Worm (Caenorhabditis elegans) whole organism, L4 larva: ENCODE results near the gene F21A3.3.
A peak's percentile ranks its signal among the peaks of the same experiment; 100 is the strongest.

ENCODE experiments used
- F10B5.3 ChIP-seq: sonication (generic microtip); optimal IDR thresholded peaks from 2 replicates; lab custom pipeline; 2016; ENCODE audit warnings: mild to moderate bottlenecking, missing genetic modification characterization, missing compliant biosample characterization
- F26F4.8 ChIP-seq: fragments of 200-800 bp; sonication (Bioruptor generic); conservative IDR thresholded peaks from 2 replicates; pipeline ENCODE4 v1.3.6; 2022; ENCODE audit warnings: missing genetic modification characterization, missing compliant biosample characterization
- F37D6.2 ChIP-seq: sonication (generic microtip); optimal IDR thresholded peaks from 2 replicates; lab custom pipeline; 2016; ENCODE audit warnings: mild to moderate bottlenecking, missing genetic modification characterization, missing compliant biosample characterization
- F44E2.7 ChIP-seq: fragments of 200-800 bp; sonication (Bioruptor generic); IDR thresholded peaks from 2 replicates; pipeline ENCODE4 v2.1.2; 2022; ENCODE audit warnings: missing genetic modification characterization, missing compliant biosample characterization
- T20F7.1 ChIP-seq: fragments of 200-800 bp; sonication (Bioruptor generic); optimal IDR thresholded peaks from 2 replicates; lab custom pipeline; 2018; ENCODE audit warnings: mild to moderate bottlenecking, missing genetic modification characterization, missing compliant biosample characterization
- T26A8.4 ChIP-seq: fragments of 200-800 bp; sonication (Bioruptor generic); IDR thresholded peaks from 2 replicates; pipeline ENCODE4 v1.3.6; 2022; ENCODE audit warnings: missing genetic modification characterization, missing compliant biosample characterization
- Y5F2A.4 ChIP-seq: fragments of 200-800 bp; sonication (Bioruptor generic); optimal IDR thresholded peaks from 2 replicates; lab custom pipeline; 2018; ENCODE audit warnings: mild to moderate bottlenecking, missing genetic modification characterization, missing compliant biosample characterization
- aha-1 ChIP-seq: fragments of 150-350 bp; peaks from one replicate; lab custom pipeline; 2014; ENCODE audit warnings: missing biosample characterization, missing genetic modification characterization
- aly-2 ChIP-seq: sonication (generic microtip); optimal IDR thresholded peaks from 2 replicates; lab custom pipeline; 2018; ENCODE audit warnings: missing biosample characterization, missing genetic modification characterization
- arid-1 ChIP-seq: fragments of 200-800 bp; sonication (Bioruptor generic); conservative IDR thresholded peaks from 2 replicates; pipeline ENCODE4 v1.3.6; 2022; ENCODE audit warnings: missing genetic modification reagents, missing genetic modification characterization, missing compliant biosample characterization
- attf-4 ChIP-seq: sonication (generic microtip); optimal IDR thresholded peaks from 3 replicates; lab custom pipeline; 2017; ENCODE audit warnings: missing biosample characterization, missing genetic modification characterization
- ceh-20 ChIP-seq: fragments of 200-800 bp; sonication (Bioruptor generic); IDR thresholded peaks from 2 replicates; pipeline ENCODE4 v1.3.6; 2022; ENCODE audit warnings: missing genetic modification reagents, missing genetic modification characterization, missing compliant biosample characterization
- ceh-32 ChIP-seq: sonication (generic microtip); optimal IDR thresholded peaks from 2 replicates; lab custom pipeline; 2016; ENCODE audit warnings: mild to moderate bottlenecking, missing genetic modification characterization, missing compliant biosample characterization; ENCODE audit not compliant: poor library complexity
- ceh-62 ChIP-seq: sonication (generic microtip); optimal IDR thresholded peaks from 2 replicates; lab custom pipeline; 2017; ENCODE audit warnings: missing biosample characterization, missing genetic modification characterization
- daf-16 ChIP-seq, 3 experiments: sonication (generic microtip); optimal IDR thresholded peaks; 2 replicates each; lab custom pipeline; 2016 to 2017; ENCODE audit warnings: missing genetic modification characterization in 3 of 3, missing genetic modification reagents in 3 of 3, mild to moderate bottlenecking in 2 of 3, missing compliant biosample characterization in 2 of 3, missing biosample characterization in 1 of 3, moderate library complexity in 1 of 3
- dmd-6 ChIP-seq: fragments of 200-800 bp; sonication (Bioruptor generic); IDR thresholded peaks from 2 replicates; pipeline ENCODE4 v1.3.6; 2022; ENCODE audit warnings: missing genetic modification reagents, missing genetic modification characterization, missing compliant biosample characterization
- dve-1 ChIP-seq: sonication (generic microtip); optimal IDR thresholded peaks from 2 replicates; lab custom pipeline; 2017; ENCODE audit warnings: antibody characterized with exemption, mild to moderate bottlenecking, missing genetic modification characterization, missing compliant biosample characterization; ENCODE audit not compliant: insufficient read depth
- egl-27 ChIP-seq: sonication (generic microtip); optimal IDR thresholded peaks from 3 replicates; lab custom pipeline; 2017; ENCODE audit warnings: missing biosample characterization, missing genetic modification reagents, missing genetic modification characterization
- fkh-10 ChIP-seq: fragments of 150-350 bp; optimal IDR thresholded peaks from 2 replicates; lab custom pipeline; 2014; ENCODE audit warnings: missing biosample characterization, missing genetic modification reagents, missing genetic modification characterization
- hlh-11 ChIP-seq: fragments of 200-800 bp; sonication (Bioruptor generic); optimal IDR thresholded peaks from 2 replicates; lab custom pipeline; 2018; ENCODE audit warnings: mild to moderate bottlenecking, missing genetic modification characterization, missing compliant biosample characterization
- hlh-30 ChIP-seq: sonication (generic microtip); optimal IDR thresholded peaks from 2 replicates; lab custom pipeline; 2017; ENCODE audit warnings: antibody characterized with exemption, mild to moderate bottlenecking, missing genetic modification characterization, missing compliant biosample characterization; ENCODE audit not compliant: insufficient read depth
- jun-1 ChIP-seq: fragments of 150-350 bp; optimal IDR thresholded peaks from 2 replicates; lab custom pipeline; 2014; ENCODE audit warnings: missing biosample characterization, missing genetic modification reagents, missing genetic modification characterization
- lim-7 ChIP-seq: fragments of 200-800 bp; sonication (Bioruptor generic); IDR thresholded peaks from 2 replicates; pipeline ENCODE4 v1.3.6; 2022; ENCODE audit warnings: missing genetic modification characterization, missing compliant biosample characterization
- lin-13 ChIP-seq: fragments of 150-350 bp; optimal IDR thresholded peaks from 2 replicates; lab custom pipeline; 2014; ENCODE audit warnings: missing biosample characterization, missing genetic modification reagents, missing genetic modification characterization
- lsy-2 ChIP-seq, 2 experiments: fragments of 150-350 bp in 1 of 2; sonication (generic microtip) in 1 of 2; optimal IDR thresholded peaks; 2 replicates each; lab custom pipeline; 2014 to 2017; ENCODE audit warnings: missing biosample characterization in 2 of 2, missing genetic modification characterization in 2 of 2
- madf-5 ChIP-seq, 2 experiments: fragments of 200-800 bp; sonication (Bioruptor generic); IDR thresholded peaks; 2 replicates each; pipeline ENCODE4 v1.3.6; 2022; ENCODE audit warnings: missing compliant biosample characterization in 2 of 2, missing genetic modification characterization in 2 of 2
- mdt-29 ChIP-seq: fragments of 200-800 bp; sonication (Bioruptor generic); IDR thresholded peaks from 2 replicates; pipeline ENCODE4 v1.3.6; 2022; ENCODE audit warnings: missing genetic modification reagents, missing genetic modification characterization, missing compliant biosample characterization
- mep-1 ChIP-seq: fragments of 150-350 bp; sonication (generic microtip); optimal IDR thresholded peaks from 3 replicates; lab custom pipeline; 2014; ENCODE audit warnings: missing biosample characterization, missing genetic modification characterization
- mes-2 ChIP-seq: sonication (generic microtip); optimal IDR thresholded peaks from 2 replicates; lab custom pipeline; 2016; ENCODE audit warnings: missing genotype, mild to moderate bottlenecking, missing genetic modification characterization, missing compliant biosample characterization; ENCODE audit not compliant: poor library complexity, severe bottlenecking
- mxl-3 ChIP-seq: fragments of 200-800 bp; sonication (Bioruptor generic); optimal IDR thresholded peaks from 2 replicates; lab custom pipeline; 2018; ENCODE audit warnings: mild to moderate bottlenecking, missing genetic modification characterization, missing compliant biosample characterization
- nhr-102 ChIP-seq: sonication (generic microtip); optimal IDR thresholded peaks from 2 replicates; lab custom pipeline; 2016; ENCODE audit warnings: mild to moderate bottlenecking, missing genetic modification characterization, moderate library complexity, missing compliant biosample characterization
- nhr-11 ChIP-seq: fragments of 150-350 bp; optimal IDR thresholded peaks from 2 replicates; lab custom pipeline; 2014; ENCODE audit warnings: missing biosample characterization, missing genetic modification characterization
- nhr-111 ChIP-seq: fragments of 200-800 bp; sonication (Bioruptor generic); optimal IDR thresholded peaks from 2 replicates; lab custom pipeline; 2018; ENCODE audit warnings: mild to moderate bottlenecking, missing genetic modification characterization, missing compliant biosample characterization
- nhr-237 ChIP-seq: sonication (generic microtip); optimal IDR thresholded peaks from 2 replicates; lab custom pipeline; 2017; ENCODE audit warnings: missing biosample characterization, missing genetic modification characterization
- nhr-28 ChIP-seq: fragments of 150-350 bp; optimal IDR thresholded peaks from 2 replicates; lab custom pipeline; 2014; ENCODE audit warnings: missing biosample characterization, missing genetic modification characterization
- nhr-41 ChIP-seq: fragments of 200-800 bp; sonication (Bioruptor generic); IDR thresholded peaks from 2 replicates; pipeline ENCODE4 v1.3.6; 2022; ENCODE audit warnings: missing genetic modification reagents, missing genetic modification characterization, missing compliant biosample characterization
- nhr-42 ChIP-seq: fragments of 200-800 bp; sonication (Bioruptor generic); IDR thresholded peaks from 2 replicates; pipeline ENCODE4 v1.3.6; 2022; ENCODE audit warnings: missing genetic modification characterization, missing compliant biosample characterization
- nhr-77 ChIP-seq: fragments of 150-350 bp; optimal IDR thresholded peaks from 2 replicates; lab custom pipeline; 2014; ENCODE audit warnings: missing biosample characterization, missing genetic modification characterization
- rbr-2 ChIP-seq: sonication (generic microtip); optimal IDR thresholded peaks from 2 replicates; lab custom pipeline; 2016; ENCODE audit warnings: missing genotype, missing genetic modification characterization, missing compliant biosample characterization
- saeg-2 ChIP-seq: fragments of 200-800 bp; sonication (Bioruptor generic); IDR thresholded peaks from 2 replicates; pipeline ENCODE4 v1.3.6; 2022; ENCODE audit warnings: missing genetic modification reagents, missing genetic modification characterization, missing compliant biosample characterization
- skn-1 ChIP-seq: fragments of 150-350 bp; optimal IDR thresholded peaks from 2 replicates; lab custom pipeline; 2014; ENCODE audit warnings: missing biosample characterization, missing genetic modification characterization
- spr-1 ChIP-seq: sonication (generic microtip); optimal IDR thresholded peaks from 2 replicates; lab custom pipeline; 2016; ENCODE audit warnings: mild to moderate bottlenecking, missing genetic modification characterization, missing compliant biosample characterization
- spr-3 ChIP-seq: fragments of 200-800 bp; sonication (Bioruptor generic); optimal IDR thresholded peaks from 2 replicates; lab custom pipeline; 2018; ENCODE audit warnings: mild to moderate bottlenecking, missing genetic modification characterization, missing compliant biosample characterization
- tag-97 ChIP-seq: fragments of 200-800 bp; sonication (Bioruptor generic); IDR thresholded peaks from 2 replicates; pipeline ENCODE4 v1.3.6; 2022; ENCODE audit warnings: missing genetic modification characterization, missing compliant biosample characterization
- tra-1 ChIP-seq: fragments of 200-800 bp; sonication (Bioruptor generic); IDR thresholded peaks from 2 replicates; pipeline ENCODE4 v1.3.6; 2022; ENCODE audit warnings: missing genetic modification reagents, missing genetic modification characterization, missing compliant biosample characterization
- unc-39 ChIP-seq: sonication (generic microtip); optimal IDR thresholded peaks from 2 replicates; lab custom pipeline; 2017; ENCODE audit warnings: missing biosample characterization, missing genetic modification characterization
- vab-7 ChIP-seq: fragments of 200-800 bp; sonication (Bioruptor generic); IDR thresholded peaks from 2 replicates; pipeline ENCODE4 v1.3.6; 2022; ENCODE audit warnings: missing genetic modification reagents, missing genetic modification characterization, missing compliant biosample characterization
- zfp-2 ChIP-seq: sonication (generic microtip); optimal IDR thresholded peaks from 2 replicates; lab custom pipeline; 2016; ENCODE audit warnings: mild to moderate bottlenecking, missing genetic modification characterization, missing compliant biosample characterization

Gene F21A3.3

DNA sequence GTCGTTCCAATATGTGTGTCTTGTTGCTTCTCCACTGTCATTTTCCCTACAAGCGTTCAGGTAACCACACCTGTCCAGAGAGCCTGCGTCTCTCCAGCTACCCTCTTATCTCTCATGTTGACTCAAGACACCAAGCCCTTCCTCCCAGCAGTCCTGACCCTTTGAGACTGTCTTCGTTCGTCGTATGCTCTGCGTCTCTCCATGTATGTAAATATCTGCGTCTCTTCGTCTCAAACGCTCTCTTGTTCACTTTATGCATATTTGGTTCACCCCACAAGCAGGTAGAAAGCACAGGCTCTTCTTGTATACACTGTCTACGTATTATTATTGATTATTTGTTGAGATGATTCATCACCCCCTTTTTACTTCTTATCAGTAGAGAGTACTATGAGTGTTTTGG is 19.8 kb upstream of the F21A3.3 start (continued):
- no peak for TF ChIP-seq F37D6.2 (tag; lab: Kevin White, UChicago)
- TF ChIP-seq aha-1 (tag; lab: Kevin White, UChicago) = no peak
- TF ChIP-seq nhr-28 = peak; percentile 82
- TF ChIP-seq dmd-6 = no peak; the same call in 1 of the 2 replicates
- no peak for TF ChIP-seq T20F7.1 (GFP tag; lab: Kevin White, UChicago)
- peak; percentile 57 for TF ChIP-seq T26A8.4 (GFP tag; lab: Robert Waterston, UW)
- no peak for TF ChIP-seq aly-2 (tag; lab: Kevin White, UChicago)
- no peak for TF ChIP-seq egl-27 (tag; lab: Kevin White, UChicago)
- peak; percentile 7 for TF ChIP-seq rbr-2 (tag; lab: Kevin White, UChicago)
- TF ChIP-seq mxl-3 (GFP tag; lab: Kevin White, UChicago) = peak; percentile 49
- TF ChIP-seq hlh-11 = peak; percentile 93
- TF ChIP-seq ceh-20 (GFP tag; lab: Robert Waterston, UW) = no peak
- no peak for TF ChIP-seq mdt-29 (GFP tag; lab: Robert Waterston, UW)
- no peak for TF ChIP-seq arid-1 (GFP tag; lab: Robert Waterston, UW)

DNA sequence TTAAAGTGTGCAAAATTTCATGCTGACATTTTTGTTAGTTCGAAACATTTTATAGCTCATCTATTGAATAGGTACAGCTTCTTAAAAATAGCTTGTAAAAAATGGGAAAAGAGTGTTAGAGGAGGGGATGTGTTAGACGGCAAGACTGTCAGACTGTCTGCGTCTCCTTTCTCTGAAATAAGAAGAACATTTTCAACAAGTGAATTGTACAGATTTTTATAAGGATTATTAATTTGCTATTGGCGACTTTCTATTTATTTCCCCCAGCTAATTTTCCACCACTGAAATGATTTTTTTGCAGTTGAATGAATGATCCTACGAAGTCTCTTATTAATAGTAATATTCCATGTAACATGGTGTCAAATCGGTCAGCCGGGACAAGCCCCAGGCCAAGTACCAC is 19.1 kb upstream of the F21A3.3 start, which contains the start of gene C06B8.7:
Gene C06B8.7, plus strand, starts transcription at position 301 of the 400 bp plus-strand sequence.
- TF ChIP-seq saeg-2 (no peak), F26F4.8 (GFP tag; lab: Robert Waterston, UW) (no peak), nhr-11 (tag; lab: Kevin White, UChicago) (no peak), skn-1 (tag; lab: Kevin White, UChicago) (no peak), nhr-237 (tag; lab: Kevin White, UChicago) (no peak), egl-27 (tag; lab: Kevin White, UChicago) (no peak), nhr-111 (GFP tag; lab: Kevin White, UChicago) (no peak), F44E2.7 (no peak), jun-1 (tag; lab: Kevin White, UChicago) (no peak), lin-13 (GFP tag; lab: Kevin White, UChicago) (no peak), nhr-41 (no peak), madf-5 (GFP tag; IDR thresholded peaks at IDR 0.05; lab: Robert Waterston, UW) (no peak), ceh-20 (GFP tag; lab: Robert Waterston, UW) (no peak), vab-7 (GFP tag; lab: Robert Waterston, UW) (no peak), spr-1 (no peak), nhr-102 (tag; lab: Kevin White, UChicago) (no peak), ceh-62 (tag; lab: Kevin White, UChicago) (no peak), mep-1 (tag; lab: Kevin White, UChicago) (no peak)

DNA sequence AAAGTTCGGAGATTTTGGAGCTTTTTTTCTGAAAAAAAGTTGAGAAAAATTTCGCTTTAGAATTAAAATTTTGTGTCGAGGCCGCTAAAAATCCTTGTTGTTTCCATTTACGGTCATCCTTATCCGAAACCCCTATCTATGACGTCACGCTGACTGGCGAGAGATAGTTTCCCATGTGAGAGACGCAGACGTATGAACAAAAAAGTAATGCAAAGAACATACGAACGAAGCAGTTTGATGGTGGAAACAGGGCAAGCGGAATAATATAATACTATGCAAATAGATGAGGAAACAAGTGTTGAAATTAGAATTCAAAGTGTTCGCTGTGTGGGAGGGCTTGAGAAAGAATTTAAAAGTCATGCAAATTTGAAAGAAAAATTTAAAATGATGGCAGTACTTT is 18.4 kb upstream of the F21A3.3 start:
- TF ChIP-seq fkh-10 (GFP tag; lab: Kevin White, UChicago) (no peak), F10B5.3 (tag; lab: Kevin White, UChicago) (no peak), T26A8.4 (GFP tag; lab: Robert Waterston, UW) (no peak), ceh-20 (GFP tag; lab: Robert Waterston, UW) (no peak), attf-4 (tag; lab: Kevin White, UChicago) (no peak), mxl-3 (GFP tag; lab: Kevin White, UChicago) (no peak), egl-27 (tag; lab: Kevin White, UChicago) (no peak), lim-7 (GFP tag; lab: Robert Waterston, UW) (no peak), aha-1 (tag; lab: Kevin White, UChicago) (no peak), mes-2 (tag; lab: Kevin White, UChicago) (peak; percentile 1), unc-39 (tag; lab: Kevin White, UChicago) (no peak), nhr-77 (no peak), daf-16 (GFP tag; optimal IDR thresholded peaks at IDR 0.05; lab: Kevin White, UChicago) (no peak), daf-16 (tag; optimal IDR thresholded peaks at IDR 0.05; lab: Kevin White, UChicago) (peak; percentile 51), skn-1 (tag; lab: Kevin White, UChicago) (no peak), hlh-30 (tag; lab: Kevin White, UChicago) (no peak), nhr-42 (no peak), lsy-2 (tag; optimal IDR thresholded peaks at IDR 0.05; lab: Kevin White, UChicago) (no peak), tra-1 (no peak), ceh-32 (tag; lab: Kevin White, UChicago) (no peak), nhr-28 (no peak), spr-3 (GFP tag; lab: Kevin White, UChicago) (no peak), dve-1 (tag; lab: Kevin White, UChicago) (peak; percentile 50), zfp-2 (tag; lab: Kevin White, UChicago) (no peak), Y5F2A.4 (GFP tag; lab: Kevin White, UChicago) (no peak), tag-97 (GFP tag; lab: Robert Waterston, UW) (no peak)
